Worm (Caenorhabditis elegans) whole organism, L4 larva: ENCODE measurements around the gene W05B10.4.

Experiments
- lsy-2 ChIP-seq, 2 experiments: fragments of 150-350 bp in 1 of 2; sonication (generic microtip) in 1 of 2; optimal IDR thresholded peaks; 2 replicates each; lab custom pipeline; 2014 to 2017; ENCODE audit warnings: missing biosample characterization in 2 of 2, missing genetic modification characterization in 2 of 2
- madf-9 ChIP-seq: fragments of 200-800 bp; sonication (Bioruptor generic); conservative IDR thresholded peaks from 2 replicates; pipeline ENCODE4 v1.3.6; 2022; ENCODE audit warnings: missing genetic modification reagents, missing genetic modification characterization, missing compliant biosample characterization
- nhr-11 ChIP-seq: fragments of 150-350 bp; optimal IDR thresholded peaks from 2 replicates; lab custom pipeline; 2014; ENCODE audit warnings: missing biosample characterization, missing genetic modification characterization
- skn-1 ChIP-seq: fragments of 150-350 bp; optimal IDR thresholded peaks from 2 replicates; lab custom pipeline; 2014; ENCODE audit warnings: missing biosample characterization, missing genetic modification characterization
- snpc-4 ChIP-seq: fragments of 150-350 bp; optimal IDR thresholded peaks from 2 replicates; lab custom pipeline; 2014; ENCODE audit warnings: missing biosample characterization, missing genetic modification characterization
- unc-62 ChIP-seq, 3 experiments: fragments of 150-350 bp in 1 of 3; sonication (generic microtip); optimal IDR thresholded peaks in 2 of 3; peaks in 1 of 3; 1 replicate in 1 of 3; 2 replicates in 2 of 3; lab custom pipeline; 2014 to 2017; ENCODE audit warnings: missing biosample characterization in 3 of 3, missing genetic modification characterization in 3 of 3, missing genetic modification reagents in 3 of 3, missing genotype in 1 of 3

- TF ChIP-seq nhr-11 (tag; lab: Kevin White, UChicago) (no peak), snpc-4 (tag; lab: Kevin White, UChicago) (no peak), unc-62 (GFP tag; optimal IDR thresholded peaks at IDR 0.05 in 1 of 2; lab: Kevin White, UChicago) (no peak), unc-62 (tag; optimal IDR thresholded peaks at IDR 0.05; lab: Kevin White, UChicago) (no peak), madf-9 (no peak), lsy-2 (tag; optimal IDR thresholded peaks at IDR 0.05; lab: Kevin White, UChicago) (peak in 1 of 2 experiments; percentile 54), skn-1 (tag; lab: Kevin White, UChicago) (no peak)
Measured at ce11 chrV:12649636-12650035, 18.4 kb upstream of the W05B10.4 start, which contains the start of gene lin-25.
